Worm (Caenorhabditis elegans): ENCODE data around the gene clc-17.

The clc-17 gene

ce11 chrX:11076491-11076890 lies 30.7 kb upstream of the clc-17 start, which contains the start of gene W04G3.12:
TSS of gene W04G3.12 (minus strand) at chrX:11076801.
- no peak for TF ChIP-seq aly-1 (tag; optimal IDR thresholded peaks at IDR 0.05)
- TF ChIP-seq ama-1 (optimal IDR thresholded peaks at IDR 0.05) = no peak
- no peak for TF ChIP-seq pes-1 (GFP tag; IDR thresholded peaks at IDR 0.05)
- TF ChIP-seq sea-1 (GFP tag; conservative IDR thresholded peaks at IDR 0.05) = no peak

ce11 chrX:11078150-11078549 lies 29.0 kb upstream of the clc-17 start, which contains the start of gene W04G3.10:
TSS of gene W04G3.10 (minus strand) at chrX:11078250.
- TF ChIP-seq F13C5.2 (tag; optimal IDR thresholded peaks at IDR 0.05) = no peak
- TF ChIP-seq tbx-11 (GFP tag; IDR thresholded peaks at IDR 0.05) = no peak
- TF ChIP-seq ets-7 (tag; optimal IDR thresholded peaks at IDR 0.05) = no peak
- no peak for TF ChIP-seq flt-1 (GFP tag; IDR thresholded peaks at IDR 0.05)
- no peak for TF ChIP-seq ceh-36 (tag; optimal IDR thresholded peaks at IDR 0.05)
- no peak for TF ChIP-seq sea-1 (GFP tag; conservative IDR thresholded peaks at IDR 0.05)
- no peak for TF ChIP-seq tra-4 (tag; optimal IDR thresholded peaks at IDR 0.05)
- TF ChIP-seq tbx-37 (GFP tag; conservative IDR thresholded peaks at IDR 0.05) = no peak
- TF ChIP-seq scrt-1 (GFP tag; IDR thresholded peaks at IDR 0.05) = no peak

ce11 chrX:11079667-11080066 lies 27.5 kb upstream of the clc-17 start, which contains the start of gene W04G3.13:
TSS of gene W04G3.13 (minus strand) at chrX:11079767.
- TF ChIP-seq hnd-1 (tag; optimal IDR thresholded peaks at IDR 0.05) (no peak), scrt-1 (GFP tag; IDR thresholded peaks at IDR 0.05) (no peak), B0310.2 (tag; optimal IDR thresholded peaks at IDR 0.05) (no peak), hmg-4 (GFP tag; optimal IDR thresholded peaks at IDR 0.05) (no peak)

- no peak for TF ChIP-seq ets-7 (tag; optimal IDR thresholded peaks at IDR 0.05)
- no peak for TF ChIP-seq aly-1 (tag; optimal IDR thresholded peaks at IDR 0.05)
- no peak for TF ChIP-seq hnd-1 (tag; optimal IDR thresholded peaks at IDR 0.05)
- TF ChIP-seq ceh-36 (tag; optimal IDR thresholded peaks at IDR 0.05) = no peak
- no peak for TF ChIP-seq tra-4 (tag; optimal IDR thresholded peaks at IDR 0.05)
Measured at ce11 chrX:11080170-11080728, 26.9 kb upstream of the clc-17 start, which contains the start of gene sulp-7. TSS of gene sulp-7 (plus strand) at chrX:11080678.

ce11 chrX:11085162-11085561 lies 22.0 kb upstream of the clc-17 start, which contains the start of gene W04G3.7:
TSS of gene W04G3.7 (minus strand) at chrX:11085262.
- TF ChIP-seq hmbx-1 (tag; optimal IDR thresholded peaks at IDR 0.05) (no peak), tra-4 (tag; optimal IDR thresholded peaks at IDR 0.05) (no peak), pes-1 (GFP tag; IDR thresholded peaks at IDR 0.05) (no peak), ets-7 (tag; optimal IDR thresholded peaks at IDR 0.05) (no peak), tbx-11 (GFP tag; IDR thresholded peaks at IDR 0.05) (no peak), scrt-1 (GFP tag; IDR thresholded peaks at IDR 0.05) (no peak), flt-1 (GFP tag; IDR thresholded peaks at IDR 0.05) (no peak), aly-1 (tag; optimal IDR thresholded peaks at IDR 0.05) (no peak), B0310.2 (tag; optimal IDR thresholded peaks at IDR 0.05) (no peak), hnd-1 (tag; optimal IDR thresholded peaks at IDR 0.05) (no peak), ceh-36 (tag; optimal IDR thresholded peaks at IDR 0.05) (no peak), tbx-37 (GFP tag; conservative IDR thresholded peaks at IDR 0.05) (no peak), sea-1 (GFP tag; conservative IDR thresholded peaks at IDR 0.05) (no peak), ceh-13 (GFP tag; optimal IDR thresholded peaks at IDR 0.05) (no peak)

ce11 chrX:11088952-11089351 lies 18.2 kb upstream of the clc-17 start, which contains the start of gene W04G3.11:
TSS of gene W04G3.11 (plus strand) at chrX:11089195.
- no peak for TF ChIP-seq ceh-36 (tag; optimal IDR thresholded peaks at IDR 0.05)
- TF ChIP-seq ets-7 (tag; optimal IDR thresholded peaks at IDR 0.05) = no peak

ce11 chrX:11093985-11094593 lies 13.1 kb upstream of the clc-17 start:
- TF ChIP-seq hnd-1 (tag; optimal IDR thresholded peaks at IDR 0.05) (no peak), sea-1 (GFP tag; conservative IDR thresholded peaks at IDR 0.05) (peak; percentile 49; the same call in 1 of the 2 replicates), tbx-11 (GFP tag; IDR thresholded peaks at IDR 0.05) (peak; percentile 70), aly-1 (tag; optimal IDR thresholded peaks at IDR 0.05) (no peak), tbx-37 (GFP tag; conservative IDR thresholded peaks at IDR 0.05) (peak; percentile 67), ceh-13 (GFP tag; optimal IDR thresholded peaks at IDR 0.05) (peak; percentile 26), tra-4 (tag; optimal IDR thresholded peaks at IDR 0.05) (peak; percentile 5), ceh-36 (tag; optimal IDR thresholded peaks at IDR 0.05) (no peak), ama-1 (optimal IDR thresholded peaks at IDR 0.05) (no peak), B0310.2 (tag; optimal IDR thresholded peaks at IDR 0.05) (no peak), pes-1 (GFP tag; IDR thresholded peaks at IDR 0.05) (no peak; the same call in none of the 2 replicates), scrt-1 (GFP tag; IDR thresholded peaks at IDR 0.05) (peak; percentile 71), ets-7 (tag; optimal IDR thresholded peaks at IDR 0.05) (no peak), F13C5.2 (tag; optimal IDR thresholded peaks at IDR 0.05) (peak; percentile 98), hmbx-1 (tag; optimal IDR thresholded peaks at IDR 0.05) (no peak), flt-1 (GFP tag; IDR thresholded peaks at IDR 0.05) (peak; percentile 74), hmg-4 (GFP tag; optimal IDR thresholded peaks at IDR 0.05) (peak; percentile 95)

- peak; percentile 54 for TF ChIP-seq tra-4 (tag; optimal IDR thresholded peaks at IDR 0.05)
- peak; percentile 93 for TF ChIP-seq aly-1 (tag; optimal IDR thresholded peaks at IDR 0.05)
- peak; percentile 77 for TF ChIP-seq ceh-36 (tag; optimal IDR thresholded peaks at IDR 0.05)
- peak; percentile 65 for TF ChIP-seq B0310.2 (tag; optimal IDR thresholded peaks at IDR 0.05)
- peak; percentile 67 for TF ChIP-seq hnd-1 (tag; optimal IDR thresholded peaks at IDR 0.05)
- peak; percentile 59 for TF ChIP-seq ets-7 (tag; optimal IDR thresholded peaks at IDR 0.05)
- TF ChIP-seq tbx-11 (GFP tag; IDR thresholded peaks at IDR 0.05) = peak; percentile 85
- TF ChIP-seq F13C5.2 (tag; optimal IDR thresholded peaks at IDR 0.05) = peak; percentile 89
- TF ChIP-seq flt-1 (GFP tag; IDR thresholded peaks at IDR 0.05) = peak; percentile 88
- no peak; the same call in 1 of the 2 replicates for TF ChIP-seq sea-1 (GFP tag; conservative IDR thresholded peaks at IDR 0.05)
- no peak for TF ChIP-seq ama-1 (optimal IDR thresholded peaks at IDR 0.05)
- TF ChIP-seq ceh-13 (GFP tag; optimal IDR thresholded peaks at IDR 0.05) = peak; percentile 74
- TF ChIP-seq pes-1 (GFP tag; IDR thresholded peaks at IDR 0.05) = peak; percentile 92
- TF ChIP-seq scrt-1 (GFP tag; IDR thresholded peaks at IDR 0.05) = no peak; the same call in 1 of the 2 replicates
- TF ChIP-seq hmg-4 (GFP tag; optimal IDR thresholded peaks at IDR 0.05) = no peak
- peak; percentile 87 for TF ChIP-seq tbx-37 (GFP tag; conservative IDR thresholded peaks at IDR 0.05)
- peak; percentile 51 for TF ChIP-seq hmbx-1 (tag; optimal IDR thresholded peaks at IDR 0.05)
Measured at ce11 chrX:11095480-11095879, 11.7 kb upstream of the clc-17 start.
